Worm (Caenorhabditis elegans) whole organism, L4 larva: ENCODE data around the gene srsx-25.
A peak's percentile ranks its signal among the peaks of the same experiment; 100 is the strongest.

ENCODE experiments used
- D1046.2 ChIP-seq: fragments of 200-800 bp; sonication (Bioruptor generic); IDR thresholded peaks from 2 replicates; pipeline ENCODE4 v1.3.6; 2022; ENCODE audit warnings: missing genetic modification characterization, missing compliant biosample characterization
- F26F4.8 ChIP-seq: fragments of 200-800 bp; sonication (Bioruptor generic); conservative IDR thresholded peaks from 2 replicates; pipeline ENCODE4 v1.3.6; 2022; ENCODE audit warnings: missing genetic modification characterization, missing compliant biosample characterization
- F44E2.7 ChIP-seq: fragments of 200-800 bp; sonication (Bioruptor generic); IDR thresholded peaks from 2 replicates; pipeline ENCODE4 v2.1.2; 2022; ENCODE audit warnings: missing genetic modification characterization, missing compliant biosample characterization
- R02D3.7 ChIP-seq: fragments of 150-350 bp; sonication (generic microtip); optimal IDR thresholded peaks from 3 replicates; lab custom pipeline; 2014; ENCODE audit warnings: missing biosample characterization, missing genetic modification characterization
- Y5F2A.4 ChIP-seq: fragments of 200-800 bp; sonication (Bioruptor generic); optimal IDR thresholded peaks from 2 replicates; lab custom pipeline; 2018; ENCODE audit warnings: mild to moderate bottlenecking, missing genetic modification characterization, missing compliant biosample characterization
- aha-1 ChIP-seq: fragments of 150-350 bp; peaks from one replicate; lab custom pipeline; 2014; ENCODE audit warnings: missing biosample characterization, missing genetic modification characterization
- ama-1 ChIP-seq: fragments of 150-350 bp; optimal IDR thresholded peaks from 2 replicates; lab custom pipeline; 2014; ENCODE audit warnings: inconsistent platforms, mixed read lengths
- arid-1 ChIP-seq: fragments of 200-800 bp; sonication (Bioruptor generic); conservative IDR thresholded peaks from 2 replicates; pipeline ENCODE4 v1.3.6; 2022; ENCODE audit warnings: missing genetic modification reagents, missing genetic modification characterization, missing compliant biosample characterization
- ceh-20 ChIP-seq: fragments of 200-800 bp; sonication (Bioruptor generic); IDR thresholded peaks from 2 replicates; pipeline ENCODE4 v1.3.6; 2022; ENCODE audit warnings: missing genetic modification reagents, missing genetic modification characterization, missing compliant biosample characterization
- ceh-28 ChIP-seq: fragments of 150-350 bp; optimal IDR thresholded peaks from 2 replicates; lab custom pipeline; 2014; ENCODE audit warnings: missing biosample characterization, missing genetic modification reagents, missing genetic modification characterization
- ceh-32 ChIP-seq: sonication (generic microtip); optimal IDR thresholded peaks from 2 replicates; lab custom pipeline; 2016; ENCODE audit warnings: mild to moderate bottlenecking, missing genetic modification characterization, missing compliant biosample characterization; ENCODE audit not compliant: poor library complexity
- ceh-62 ChIP-seq: sonication (generic microtip); optimal IDR thresholded peaks from 2 replicates; lab custom pipeline; 2017; ENCODE audit warnings: missing biosample characterization, missing genetic modification characterization
- ceh-82 ChIP-seq: sonication (generic microtip); optimal IDR thresholded peaks from 2 replicates; lab custom pipeline; 2017; ENCODE audit warnings: missing biosample characterization, missing genetic modification characterization
- ces-1 ChIP-seq: fragments of 150-350 bp; sonication (generic microtip); optimal IDR thresholded peaks from 4 replicates; lab custom pipeline; 2014; ENCODE audit warnings: missing biosample characterization, missing genetic modification reagents, missing genetic modification characterization
- daf-12 ChIP-seq: fragments of 150-350 bp; optimal IDR thresholded peaks from 2 replicates; lab custom pipeline; 2014; ENCODE audit warnings: missing biosample characterization, missing genetic modification reagents, missing genetic modification characterization
- daf-16 ChIP-seq, 3 experiments: sonication (generic microtip); optimal IDR thresholded peaks; 2 replicates each; lab custom pipeline; 2016 to 2017; ENCODE audit warnings: missing genetic modification characterization in 3 of 3, missing genetic modification reagents in 3 of 3, mild to moderate bottlenecking in 2 of 3, missing compliant biosample characterization in 2 of 3, missing biosample characterization in 1 of 3, moderate library complexity in 1 of 3
- daf-19 ChIP-seq: fragments of 200-800 bp; sonication (Bioruptor generic); conservative IDR thresholded peaks from 2 replicates; pipeline ENCODE4 v1.3.6; 2022; ENCODE audit warnings: missing genetic modification characterization, missing compliant biosample characterization
- daf-8 ChIP-seq: fragments of 200-800 bp; sonication (Bioruptor generic); IDR thresholded peaks from 2 replicates; pipeline ENCODE4 v1.3.6; 2022; ENCODE audit warnings: missing genetic modification characterization, missing compliant biosample characterization
- dmd-6 ChIP-seq: fragments of 200-800 bp; sonication (Bioruptor generic); IDR thresholded peaks from 2 replicates; pipeline ENCODE4 v1.3.6; 2022; ENCODE audit warnings: missing genetic modification reagents, missing genetic modification characterization, missing compliant biosample characterization
- duxl-1 ChIP-seq: sonication (generic microtip); optimal IDR thresholded peaks from 2 replicates; lab custom pipeline; 2016; ENCODE audit warnings: mild to moderate bottlenecking, missing genetic modification characterization, moderate library complexity, missing compliant biosample characterization; ENCODE audit not compliant: poor library complexity
- dve-1 ChIP-seq: sonication (generic microtip); optimal IDR thresholded peaks from 2 replicates; lab custom pipeline; 2017; ENCODE audit warnings: antibody characterized with exemption, mild to moderate bottlenecking, missing genetic modification characterization, missing compliant biosample characterization; ENCODE audit not compliant: insufficient read depth
- egl-27 ChIP-seq: sonication (generic microtip); optimal IDR thresholded peaks from 3 replicates; lab custom pipeline; 2017; ENCODE audit warnings: missing biosample characterization, missing genetic modification reagents, missing genetic modification characterization
- egl-43 ChIP-seq: fragments of 200-800 bp; sonication (Bioruptor generic); IDR thresholded peaks from 2 replicates; pipeline ENCODE4 v1.3.6; 2022; ENCODE audit warnings: missing genetic modification reagents, missing genetic modification characterization, missing compliant biosample characterization
- fkh-10 ChIP-seq: fragments of 150-350 bp; optimal IDR thresholded peaks from 2 replicates; lab custom pipeline; 2014; ENCODE audit warnings: missing biosample characterization, missing genetic modification reagents, missing genetic modification characterization
- fos-1 ChIP-seq: fragments of 150-350 bp; optimal IDR thresholded peaks from 2 replicates; lab custom pipeline; 2014; ENCODE audit warnings: missing biosample characterization, missing genetic modification characterization
- hlh-11 ChIP-seq: fragments of 200-800 bp; sonication (Bioruptor generic); optimal IDR thresholded peaks from 2 replicates; lab custom pipeline; 2018; ENCODE audit warnings: mild to moderate bottlenecking, missing genetic modification characterization, missing compliant biosample characterization
- hmg-1.1 ChIP-seq: fragments of 200-800 bp; sonication (Bioruptor generic); IDR thresholded peaks from 2 replicates; pipeline ENCODE4 v1.3.6; 2022; ENCODE audit warnings: missing genetic modification reagents, missing genetic modification characterization, missing compliant biosample characterization
- jun-1 ChIP-seq: fragments of 150-350 bp; optimal IDR thresholded peaks from 2 replicates; lab custom pipeline; 2014; ENCODE audit warnings: missing biosample characterization, missing genetic modification reagents, missing genetic modification characterization
- lin-29 ChIP-seq: fragments of 200-800 bp; sonication (Bioruptor generic); IDR thresholded peaks from 2 replicates; pipeline ENCODE4 v1.3.6; 2022; ENCODE audit warnings: missing genetic modification reagents, missing genetic modification characterization, missing compliant biosample characterization
- lin-39 ChIP-seq: fragments of 150-350 bp; optimal IDR thresholded peaks from 2 replicates; lab custom pipeline; 2014; ENCODE audit warnings: missing biosample characterization, missing genetic modification reagents, missing genetic modification characterization
- lsy-2 ChIP-seq, 2 experiments: fragments of 150-350 bp in 1 of 2; sonication (generic microtip) in 1 of 2; optimal IDR thresholded peaks; 2 replicates each; lab custom pipeline; 2014 to 2017; ENCODE audit warnings: missing biosample characterization in 2 of 2, missing genetic modification characterization in 2 of 2
- mep-1 ChIP-seq: fragments of 150-350 bp; sonication (generic microtip); optimal IDR thresholded peaks from 3 replicates; lab custom pipeline; 2014; ENCODE audit warnings: missing biosample characterization, missing genetic modification characterization
- mxl-3 ChIP-seq: fragments of 200-800 bp; sonication (Bioruptor generic); optimal IDR thresholded peaks from 2 replicates; lab custom pipeline; 2018; ENCODE audit warnings: mild to moderate bottlenecking, missing genetic modification characterization, missing compliant biosample characterization
- nhr-10 ChIP-seq: fragments of 150-350 bp; optimal IDR thresholded peaks from 2 replicates; lab custom pipeline; 2014; ENCODE audit warnings: missing biosample characterization, missing genetic modification characterization
- nhr-111 ChIP-seq: fragments of 200-800 bp; sonication (Bioruptor generic); optimal IDR thresholded peaks from 2 replicates; lab custom pipeline; 2018; ENCODE audit warnings: mild to moderate bottlenecking, missing genetic modification characterization, missing compliant biosample characterization
- nhr-25 ChIP-seq: sonication (generic microtip); optimal IDR thresholded peaks from 2 replicates; lab custom pipeline; 2017; ENCODE audit warnings: missing genetic modification characterization, mild to moderate bottlenecking, missing compliant biosample characterization, antibody characterized with exemption, moderate library complexity, borderline replicate concordance; ENCODE audit not compliant: insufficient read depth
- nhr-28 ChIP-seq: fragments of 150-350 bp; optimal IDR thresholded peaks from 2 replicates; lab custom pipeline; 2014; ENCODE audit warnings: missing biosample characterization, missing genetic modification characterization
- nhr-41 ChIP-seq: fragments of 200-800 bp; sonication (Bioruptor generic); IDR thresholded peaks from 2 replicates; pipeline ENCODE4 v1.3.6; 2022; ENCODE audit warnings: missing genetic modification reagents, missing genetic modification characterization, missing compliant biosample characterization
- nhr-42 ChIP-seq: fragments of 200-800 bp; sonication (Bioruptor generic); IDR thresholded peaks from 2 replicates; pipeline ENCODE4 v1.3.6; 2022; ENCODE audit warnings: missing genetic modification characterization, missing compliant biosample characterization
- nhr-48 ChIP-seq: sonication (generic microtip); optimal IDR thresholded peaks from 2 replicates; lab custom pipeline; 2016; ENCODE audit warnings: mild to moderate bottlenecking, missing genetic modification characterization, missing compliant biosample characterization
- nhr-6 ChIP-seq: fragments of 150-350 bp; optimal IDR thresholded peaks from 2 replicates; lab custom pipeline; 2014; ENCODE audit warnings: missing biosample characterization, missing genetic modification characterization
- nhr-76 ChIP-seq: fragments of 150-350 bp; optimal IDR thresholded peaks from 2 replicates; lab custom pipeline; 2014; ENCODE audit warnings: missing biosample characterization, missing genetic modification characterization
- pha-4 ChIP-seq, 2 experiments: fragments of 150-350 bp in 1 of 2; fragments of 200-800 bp in 1 of 2; sonication (Bioruptor generic) in 1 of 2; IDR thresholded peaks in 1 of 2; optimal IDR thresholded peaks in 1 of 2; 2 replicates each; pipeline versions ENCODE4 v1.3.6 to Lab custom; 2014 to 2022; ENCODE audit warnings: missing genetic modification characterization in 2 of 2, missing genetic modification reagents in 2 of 2, missing biosample characterization in 1 of 2, missing compliant biosample characterization in 1 of 2
- sdz-12 ChIP-seq: fragments of 200-800 bp; sonication (Bioruptor generic); optimal IDR thresholded peaks from 2 replicates; lab custom pipeline; 2018; ENCODE audit warnings: mild to moderate bottlenecking, missing genetic modification characterization, missing compliant biosample characterization
- snpc-4 ChIP-seq: fragments of 150-350 bp; optimal IDR thresholded peaks from 2 replicates; lab custom pipeline; 2014; ENCODE audit warnings: missing biosample characterization, missing genetic modification characterization
- tag-97 ChIP-seq: fragments of 200-800 bp; sonication (Bioruptor generic); IDR thresholded peaks from 2 replicates; pipeline ENCODE4 v1.3.6; 2022; ENCODE audit warnings: missing genetic modification characterization, missing compliant biosample characterization
- unc-39 ChIP-seq: sonication (generic microtip); optimal IDR thresholded peaks from 2 replicates; lab custom pipeline; 2017; ENCODE audit warnings: missing biosample characterization, missing genetic modification characterization
- zag-1 ChIP-seq: fragments of 150-350 bp; optimal IDR thresholded peaks from 2 replicates; lab custom pipeline; 2014; ENCODE audit warnings: missing biosample characterization, missing genetic modification characterization
- zfp-2 ChIP-seq: sonication (generic microtip); optimal IDR thresholded peaks from 2 replicates; lab custom pipeline; 2016; ENCODE audit warnings: mild to moderate bottlenecking, missing genetic modification characterization, missing compliant biosample characterization
- zip-2 ChIP-seq: fragments of 150-350 bp; optimal IDR thresholded peaks from 2 replicates; lab custom pipeline; 2014; ENCODE audit warnings: missing biosample characterization, missing genetic modification characterization
- ztf-11 ChIP-seq: fragments of 150-350 bp; optimal IDR thresholded peaks from 2 replicates; lab custom pipeline; 2014; ENCODE audit warnings: missing biosample characterization, missing genetic modification characterization

The srsx-25 gene

ce11 chrIV:13395255-13395654 is 30.3 kb downstream of the srsx-25 start (continued):
- TF ChIP-seq D1046.2 (GFP tag; lab: Robert Waterston, UW) (0 out of 2 replicates have a peak, but pooled peaks have one; percentile 4), hmg-1.1 (GFP tag; lab: Robert Waterston, UW) (peak; percentile 90), ceh-62 (no peak), nhr-76 (no peak), daf-8 (GFP tag; lab: Robert Waterston, UW) (no peak), daf-12 (no peak), nhr-10 (no peak), daf-19 (no peak), dmd-6 (GFP tag; lab: Robert Waterston, UW) (peak; percentile 98), egl-43 (GFP tag; lab: Robert Waterston, UW) (peak; percentile 72), F44E2.7 (GFP tag; lab: Robert Waterston, UW) (no peak), nhr-48 (tag; lab: Kevin White, UChicago) (peak; percentile 95), jun-1 (tag; lab: Kevin White, UChicago) (peak; percentile 46), zag-1 (tag; lab: Kevin White, UChicago) (no peak), nhr-42 (peak; percentile 56; the same call in 1 of the 2 replicates), ceh-82 (tag; lab: Kevin White, UChicago) (no peak), ces-1 (GFP tag; lab: Kevin White, UChicago) (no peak), lin-29 (GFP tag; lab: Robert Waterston, UW) (peak; percentile 16; the same call in 1 of the 2 replicates), mep-1 (tag; lab: Kevin White, UChicago) (peak; percentile 85), ceh-20 (GFP tag; lab: Robert Waterston, UW) (peak; percentile 93), lsy-2 (tag; optimal IDR thresholded peaks at IDR 0.05; lab: Kevin White, UChicago) (peak; percentile 63 to 85), tag-97 (GFP tag; lab: Robert Waterston, UW) (no peak), R02D3.7 (tag; lab: Kevin White, UChicago) (no peak), ama-1 (lab: Kevin White, UChicago) (no peak), mxl-3 (GFP tag; lab: Kevin White, UChicago) (peak; percentile 92), F26F4.8 (GFP tag; lab: Robert Waterston, UW) (no peak), ceh-32 (no peak), pha-4 (GFP tag; IDR thresholded peaks at IDR 0.05; lab: Robert Waterston, UW) (peak; percentile 75), pha-4 (tag; optimal IDR thresholded peaks at IDR 0.05; lab: Kevin White, UChicago) (no peak), nhr-25 (peak; percentile 74), zip-2 (tag; lab: Kevin White, UChicago) (no peak), ztf-11 (tag; lab: Kevin White, UChicago) (no peak), sdz-12 (GFP tag; lab: Kevin White, UChicago) (no peak), fos-1 (tag; lab: Kevin White, UChicago) (no peak), egl-27 (tag; lab: Kevin White, UChicago) (peak; percentile 29), Y5F2A.4 (GFP tag; lab: Kevin White, UChicago) (no peak), ceh-28 (tag; lab: Kevin White, UChicago) (no peak), hlh-11 (peak; percentile 97), dve-1 (tag; lab: Kevin White, UChicago) (peak; percentile 95), nhr-28 (tag; lab: Kevin White, UChicago) (peak; percentile 76), arid-1 (0 out of 2 replicates have a peak, but pooled peaks have one; percentile 37), zfp-2 (tag; lab: Kevin White, UChicago) (peak; percentile 21), duxl-1 (no peak), lin-39 (no peak), snpc-4 (tag; lab: Kevin White, UChicago) (no peak), nhr-111 (GFP tag; lab: Kevin White, UChicago) (no peak), fkh-10 (peak; percentile 89), daf-16 (GFP tag; optimal IDR thresholded peaks at IDR 0.05; lab: Kevin White, UChicago) (no peak), daf-16 (tag; optimal IDR thresholded peaks at IDR 0.05; lab: Kevin White, UChicago) (peak; percentile 73), unc-39 (tag; lab: Kevin White, UChicago) (no peak), aha-1 (tag; lab: Kevin White, UChicago) (peak; percentile 100), nhr-41 (GFP tag; lab: Robert Waterston, UW) (no peak), nhr-6 (tag; lab: Kevin White, UChicago) (peak; percentile 82)
